Fruit fly (Drosophila melanogaster) whole organism: ENCODE results near the gene nompC.

Source experiments
- Dll ChIP-seq: fragments of >200 bp; optimal IDR thresholded peaks from 2 replicates; lab custom pipeline; 2017
- pan ChIP-seq: fragments of >200 bp; optimal IDR thresholded peaks from 2 replicates; lab custom pipeline; 2017
- psq ChIP-seq: fragments of >200 bp; optimal IDR thresholded peaks from 2 replicates; lab custom pipeline; 2017

DNA sequence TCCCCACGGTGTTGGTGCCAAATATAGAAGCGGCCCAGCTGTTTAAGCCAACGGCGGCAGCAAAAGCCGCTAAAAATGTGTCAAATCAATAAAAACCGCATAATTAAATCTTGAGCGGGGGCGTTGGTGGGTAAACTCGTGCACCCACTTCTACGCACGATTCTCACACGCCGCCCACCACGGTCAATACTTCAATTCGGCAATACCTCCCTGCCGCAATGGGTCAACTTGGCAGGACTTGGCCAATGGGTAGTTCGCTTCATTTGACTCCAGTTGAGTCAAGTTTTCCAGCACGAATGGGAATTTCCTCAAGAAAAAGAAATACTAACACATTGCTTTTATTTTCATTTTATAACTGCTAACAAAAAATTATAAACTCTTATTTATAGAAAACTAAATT, 2.6 kb downstream of the nompC start:
- TF ChIP-seq Dll (no peak), psq (lab: Kevin White, UChicago) (no peak), pan (lab: Kevin White, UChicago) (no peak)
